Worm (Caenorhabditis elegans) whole organism, L1 larva: ENCODE data around the gene srh-42.

ENCODE experiments used
- C04F5.9 ChIP-seq: sonication (generic microtip); optimal IDR thresholded peaks from 2 replicates; lab custom pipeline; 2016; ENCODE audit warnings: missing genetic modification characterization, missing compliant biosample characterization
- F16B12.6 ChIP-seq: fragments of 150-350 bp; optimal IDR thresholded peaks from 2 replicates; lab custom pipeline; 2014; ENCODE audit warnings: missing biosample characterization, missing genetic modification characterization
- Y116A8C.19 ChIP-seq: sonication (generic microtip); optimal IDR thresholded peaks from 2 replicates; lab custom pipeline; 2016; ENCODE audit warnings: missing compliant biosample characterization, missing genetic modification characterization, borderline replicate concordance
- aha-1 ChIP-seq: fragments of 150-350 bp; optimal IDR thresholded peaks from 2 replicates; lab custom pipeline; 2014; ENCODE audit warnings: missing biosample characterization, missing genetic modification characterization
- alr-1 ChIP-seq: fragments of 200-800 bp; sonication (Bioruptor generic); optimal IDR thresholded peaks from 2 replicates; lab custom pipeline; 2018; ENCODE audit warnings: borderline replicate concordance, mild to moderate bottlenecking, missing genetic modification characterization, missing compliant biosample characterization
- aly-2 ChIP-seq: fragments of 150-350 bp; optimal IDR thresholded peaks from 2 replicates; lab custom pipeline; 2014; ENCODE audit warnings: missing biosample characterization, missing genetic modification characterization
- ama-1 ChIP-seq: fragments of 150-350 bp; optimal IDR thresholded peaks from 2 replicates; lab custom pipeline; 2014
- ces-1 ChIP-seq: fragments of 150-350 bp; optimal IDR thresholded peaks from 2 replicates; lab custom pipeline; 2014; ENCODE audit warnings: missing biosample characterization, missing genetic modification reagents, missing genetic modification characterization
- dsc-1 ChIP-seq: sonication (generic microtip); optimal IDR thresholded peaks from 2 replicates; lab custom pipeline; 2016; ENCODE audit warnings: mild to moderate bottlenecking, missing genetic modification characterization, missing compliant biosample characterization
- efl-1 ChIP-seq, 4 experiments: fragments of 150-350 bp; optimal IDR thresholded peaks in 3 of 4; peaks in 1 of 4; 1 replicate in 1 of 4; 2 replicates in 3 of 4; lab custom pipeline; 2014; ENCODE audit warnings: missing biosample characterization in 2 of 4, missing genetic modification characterization in 2 of 4, missing genetic modification reagents in 2 of 4
- egl-27 ChIP-seq, 2 experiments: fragments of 150-350 bp in 1 of 2; sonication (generic microtip); optimal IDR thresholded peaks; 3 replicates each; lab custom pipeline; 2017 to 2018; ENCODE audit warnings: missing biosample characterization in 2 of 2, missing genetic modification characterization in 2 of 2, missing genetic modification reagents in 2 of 2
- elt-2 ChIP-seq: sonication (generic microtip); optimal IDR thresholded peaks from 2 replicates; lab custom pipeline; 2016; ENCODE audit warnings: missing genetic modification characterization, mild to moderate bottlenecking, inconsistent platforms, missing compliant biosample characterization, missing genetic modification reagents
- elt-3 ChIP-seq, 6 experiments: fragments of 150-350 bp in 1 of 6; sonication (generic microtip); optimal IDR thresholded peaks; 2 replicates each; lab custom pipeline; 2017 to 2018; ENCODE audit warnings: missing biosample characterization in 6 of 6, missing genetic modification characterization in 6 of 6, inconsistent platforms in 1 of 6
- ets-5 ChIP-seq: fragments of 200-800 bp; sonication (Bioruptor generic); IDR thresholded peaks from 2 replicates; pipeline ENCODE4 v1.3.6; 2022; ENCODE audit warnings: missing genetic modification characterization, missing compliant biosample characterization
- fkh-4 ChIP-seq: sonication (generic microtip); optimal IDR thresholded peaks from 2 replicates; lab custom pipeline; 2016; ENCODE audit warnings: missing compliant biosample characterization, missing genetic modification characterization, borderline replicate concordance
- fkh-8 ChIP-seq: sonication (generic microtip); optimal IDR thresholded peaks from 2 replicates; lab custom pipeline; 2016; ENCODE audit warnings: mild to moderate bottlenecking, missing genetic modification characterization, missing compliant biosample characterization
- hlh-17 ChIP-seq: fragments of 200-800 bp; sonication (Bioruptor generic); optimal IDR thresholded peaks from 2 replicates; lab custom pipeline; 2018; ENCODE audit warnings: missing genetic modification characterization, mild to moderate bottlenecking, missing compliant biosample characterization, moderate library complexity, borderline replicate concordance
- hlh-4 ChIP-seq: sonication (generic microtip); optimal IDR thresholded peaks from 2 replicates; lab custom pipeline; 2016; ENCODE audit warnings: mild to moderate bottlenecking, missing genetic modification characterization, missing compliant biosample characterization
- hpl-2 ChIP-seq: fragments of 150-350 bp; optimal IDR thresholded peaks from 2 replicates; lab custom pipeline; 2014; ENCODE audit warnings: missing biosample characterization, missing genetic modification reagents, missing genetic modification characterization
- jun-1 ChIP-seq: fragments of 150-350 bp; optimal IDR thresholded peaks from 2 replicates; lab custom pipeline; 2014; ENCODE audit warnings: missing biosample characterization, missing genetic modification reagents, missing genetic modification characterization
- lin-15B ChIP-seq: fragments of 150-350 bp; sonication (generic microtip); optimal IDR thresholded peaks from 3 replicates; lab custom pipeline; 2014; ENCODE audit warnings: missing biosample characterization, missing genetic modification characterization
- lin-35 ChIP-seq, 2 experiments: fragments of 150-350 bp; optimal IDR thresholded peaks; 2 replicates each; lab custom pipeline; 2014; ENCODE audit warnings: missing biosample characterization in 2 of 2, missing genetic modification characterization in 2 of 2, missing genetic modification reagents in 2 of 2
- lin-39 ChIP-seq: fragments of 150-350 bp; optimal IDR thresholded peaks from 2 replicates; lab custom pipeline; 2014; ENCODE audit warnings: missing biosample characterization, missing genetic modification reagents, missing genetic modification characterization
- mab-9 ChIP-seq: fragments of 200-800 bp; sonication (Bioruptor generic); IDR thresholded peaks from 2 replicates; pipeline ENCODE4 v1.3.6; 2022; ENCODE audit warnings: missing genetic modification reagents, missing genetic modification characterization, missing compliant biosample characterization
- mdl-1 ChIP-seq, 2 experiments: fragments of 150-350 bp; optimal IDR thresholded peaks; 2 replicates each; lab custom pipeline; 2014 to 2017; ENCODE audit warnings: missing biosample characterization in 2 of 2, missing genetic modification characterization in 2 of 2, inconsistent platforms in 1 of 2
- mef-2 ChIP-seq: fragments of 150-350 bp; optimal IDR thresholded peaks from 2 replicates; lab custom pipeline; 2014; ENCODE audit warnings: missing biosample characterization, missing genetic modification characterization
- mep-1 ChIP-seq: fragments of 150-350 bp; optimal IDR thresholded peaks from 2 replicates; lab custom pipeline; 2014; ENCODE audit warnings: missing biosample characterization, missing genetic modification characterization
- nhr-19 ChIP-seq: fragments of 200-800 bp; sonication (Bioruptor generic); conservative IDR thresholded peaks from 2 replicates; pipeline ENCODE4 v1.3.6; 2022; ENCODE audit warnings: missing genetic modification characterization, missing compliant biosample characterization
- nhr-20 ChIP-seq: sonication (generic microtip); optimal IDR thresholded peaks from 2 replicates; lab custom pipeline; 2016; ENCODE audit warnings: mild to moderate bottlenecking, missing genetic modification characterization, missing compliant biosample characterization
- nhr-47 ChIP-seq: sonication (generic microtip); optimal IDR thresholded peaks from 2 replicates; lab custom pipeline; 2016; ENCODE audit warnings: mild to moderate bottlenecking, missing genetic modification characterization, moderate library complexity, missing compliant biosample characterization
- nhr-76 ChIP-seq: sonication (generic microtip); optimal IDR thresholded peaks from 2 replicates; lab custom pipeline; 2017; ENCODE audit warnings: missing biosample characterization, missing genetic modification characterization
- nhr-77 ChIP-seq: fragments of 150-350 bp; optimal IDR thresholded peaks from 2 replicates; lab custom pipeline; 2014; ENCODE audit warnings: missing biosample characterization, missing genetic modification characterization
- nhr-85 ChIP-seq: sonication (generic microtip); peaks from one replicate; lab custom pipeline; 2016; ENCODE audit warnings: missing genetic modification characterization, inconsistent platforms, missing compliant biosample characterization
- nhr-90 ChIP-seq: sonication (generic microtip); optimal IDR thresholded peaks from 2 replicates; lab custom pipeline; 2016; ENCODE audit warnings: mild to moderate bottlenecking, missing genetic modification characterization, missing compliant biosample characterization; ENCODE audit not compliant: poor library complexity
- pag-3 ChIP-seq: sonication (generic microtip); optimal IDR thresholded peaks from 2 replicates; lab custom pipeline; 2017; ENCODE audit warnings: missing genetic modification characterization, mild to moderate bottlenecking, missing compliant biosample characterization, antibody characterized with exemption, borderline replicate concordance; ENCODE audit not compliant: insufficient read depth
- pax-3 ChIP-seq: fragments of 200-800 bp; sonication (Bioruptor generic); optimal IDR thresholded peaks from 2 replicates; lab custom pipeline; 2018; ENCODE audit warnings: mild to moderate bottlenecking, missing genetic modification characterization, moderate library complexity, missing compliant biosample characterization
- snu-23 ChIP-seq: sonication (generic microtip); optimal IDR thresholded peaks from 2 replicates; lab custom pipeline; 2016; ENCODE audit warnings: missing genetic modification characterization, missing compliant biosample characterization
- sox-4 ChIP-seq: sonication (generic microtip); optimal IDR thresholded peaks from 2 replicates; lab custom pipeline; 2016; ENCODE audit warnings: missing genetic modification characterization, missing compliant biosample characterization
- sptf-1 ChIP-seq: fragments of 150-350 bp; optimal IDR thresholded peaks from 2 replicates; lab custom pipeline; 2014; ENCODE audit warnings: missing biosample characterization, missing genetic modification characterization
- sup-37 ChIP-seq: fragments of 200-800 bp; sonication (Bioruptor generic); optimal IDR thresholded peaks from 2 replicates; lab custom pipeline; 2018; ENCODE audit warnings: mild to moderate bottlenecking, missing genetic modification characterization, missing compliant biosample characterization
- tbx-2 ChIP-seq: sonication (generic microtip); optimal IDR thresholded peaks from 2 replicates; lab custom pipeline; 2016; ENCODE audit warnings: missing genetic modification characterization, missing compliant biosample characterization
- unc-86 ChIP-seq: sonication (generic microtip); optimal IDR thresholded peaks from 2 replicates; lab custom pipeline; 2016; ENCODE audit warnings: missing genetic modification characterization, missing compliant biosample characterization
- unc-98 ChIP-seq: fragments of 200-800 bp; sonication (Bioruptor generic); IDR thresholded peaks from 2 replicates; pipeline ENCODE4 v1.3.6; 2022; ENCODE audit warnings: missing genetic modification characterization, missing compliant biosample characterization
- vab-15 ChIP-seq: sonication (generic microtip); optimal IDR thresholded peaks from 2 replicates; lab custom pipeline; 2017; ENCODE audit warnings: missing genotype, mild to moderate bottlenecking, missing genetic modification characterization, missing compliant biosample characterization
- xbp-1 ChIP-seq: sonication (generic microtip); optimal IDR thresholded peaks from 2 replicates; lab custom pipeline; 2016; ENCODE audit warnings: missing genetic modification characterization, missing compliant biosample characterization
- ztf-4 ChIP-seq: fragments of 150-350 bp; optimal IDR thresholded peaks from 2 replicates; lab custom pipeline; 2014; ENCODE audit warnings: missing biosample characterization, missing genetic modification characterization

srh-42 gene

ce11 chrII:14256779-14257178 lies 32.1 kb downstream of the srh-42 start, which contains the start of gene Y54G11A.19:
Gene Y54G11A.19, minus strand, starts transcription at chrII:14256879.
- no peak for TF ChIP-seq hlh-17

ce11 chrII:14255850-14256249 lies 33.0 kb downstream of the srh-42 start:
- TF ChIP-seq dsc-1 (tag; lab: Kevin White, UChicago), result no peak
- no peak for TF ChIP-seq F16B12.6 (tag; lab: Kevin White, UChicago)
- no peak for TF ChIP-seq xbp-1 (tag; lab: Kevin White, UChicago)
- TF ChIP-seq Y116A8C.19, result no peak
- no peak for TF ChIP-seq sptf-1
- TF ChIP-seq hlh-4 (tag; lab: Kevin White, UChicago), result no peak
- no peak for TF ChIP-seq lin-15B
- TF ChIP-seq ama-1 (lab: Kevin White, UChicago), result no peak

ce11 chrII:14252057-14252456 lies 36.8 kb downstream of the srh-42 start, which contains the start of gene Y54G11A.2:
Gene Y54G11A.2, plus strand, starts transcription at chrII:14252357.
- TF ChIP-seq C04F5.9 (tag; lab: Kevin White, UChicago) (no peak), fkh-4 (no peak), lin-39 (tag; lab: Kevin White, UChicago) (no peak), mab-9 (GFP tag; lab: Robert Waterston, UW) (no peak)

- TF ChIP-seq mdl-1 (tag; optimal IDR thresholded peaks at IDR 0.05; lab: Kevin White, UChicago), result peak; percentile 8 to 89
- TF ChIP-seq nhr-47 (tag; lab: Kevin White, UChicago), result peak; percentile 97
- TF ChIP-seq snu-23 (GFP tag; lab: Kevin White, UChicago), result peak; percentile 95
- peak; percentile 98 for TF ChIP-seq nhr-85 (tag; lab: Kevin White, UChicago)
- TF ChIP-seq hpl-2, result peak; percentile 81
- TF ChIP-seq sox-4 (tag; lab: Kevin White, UChicago), result peak; percentile 86
- peak; percentile 96 for TF ChIP-seq nhr-20 (tag; lab: Kevin White, UChicago)
- TF ChIP-seq aly-2 (tag; lab: Kevin White, UChicago), result peak; percentile 48
- TF ChIP-seq tbx-2 (tag; lab: Kevin White, UChicago), result peak; percentile 94
- no peak for TF ChIP-seq nhr-76 (tag; lab: Kevin White, UChicago)
- peak; percentile 96 for TF ChIP-seq fkh-8 (tag; lab: Kevin White, UChicago)
- TF ChIP-seq vab-15 (tag; lab: Kevin White, UChicago), result peak; percentile 54
- peak; percentile 97 for TF ChIP-seq efl-1 (optimal IDR thresholded peaks at IDR 0.05; lab: Kevin White, UChicago)
- TF ChIP-seq efl-1 (GFP tag; optimal IDR thresholded peaks at IDR 0.05 in 1 of 2; lab: Kevin White, UChicago), result peak; percentile 95 to 100
- TF ChIP-seq egl-27 (tag; optimal IDR thresholded peaks at IDR 0.05; lab: Kevin White, UChicago), result peak in 1 of 2 experiments; percentile 35
- peak; percentile 88 for TF ChIP-seq nhr-19
- peak; percentile 76 for TF ChIP-seq mep-1
- TF ChIP-seq ets-5 (GFP tag; lab: Robert Waterston, UW), result no peak
- peak; percentile 85 for TF ChIP-seq ama-1 (lab: Kevin White, UChicago)
- TF ChIP-seq sup-37 (GFP tag; lab: Kevin White, UChicago), result peak; percentile 72
- TF ChIP-seq pag-3, result peak; percentile 14
- TF ChIP-seq jun-1, result peak; percentile 88
- peak; percentile 96 to 97 for TF ChIP-seq lin-35 (GFP tag; optimal IDR thresholded peaks at IDR 0.05; lab: Kevin White, UChicago)
- no peak for TF ChIP-seq ces-1
- peak; percentile 71 for TF ChIP-seq C04F5.9 (tag; lab: Kevin White, UChicago)
- TF ChIP-seq mef-2 (tag; lab: Kevin White, UChicago), result no peak
- no peak for TF ChIP-seq Y116A8C.19
- peak; percentile 87 for TF ChIP-seq ztf-4 (tag; lab: Kevin White, UChicago)
- TF ChIP-seq nhr-90 (tag; lab: Kevin White, UChicago), result peak; percentile 95
- TF ChIP-seq elt-2 (tag; lab: Kevin White, UChicago), result peak; percentile 82
- no peak for TF ChIP-seq alr-1 (tag; lab: Kevin White, UChicago)
- peak; percentile 88 for TF ChIP-seq nhr-77 (tag; lab: Kevin White, UChicago)
- TF ChIP-seq aha-1 (tag; lab: Kevin White, UChicago), result peak; percentile 8
- peak; percentile 92 for TF ChIP-seq pax-3 (tag; lab: Kevin White, UChicago)
- TF ChIP-seq unc-98 (GFP tag; lab: Robert Waterston, UW), result peak; percentile 40; the same call in 1 of the 2 replicates
- peak in 2 of 6 experiments; percentile 26 to 41 for TF ChIP-seq elt-3 (tag; optimal IDR thresholded peaks at IDR 0.05; lab: Kevin White, UChicago)
- TF ChIP-seq unc-86 (tag; lab: Kevin White, UChicago), result peak; percentile 95
Observed at ce11 chrII:14251400-14251940, 37.4 kb downstream of the srh-42 start.
